Fruit fly (Drosophila melanogaster): ENCODE measurements around the gene CG16888.

The CG16888 gene

DNA sequence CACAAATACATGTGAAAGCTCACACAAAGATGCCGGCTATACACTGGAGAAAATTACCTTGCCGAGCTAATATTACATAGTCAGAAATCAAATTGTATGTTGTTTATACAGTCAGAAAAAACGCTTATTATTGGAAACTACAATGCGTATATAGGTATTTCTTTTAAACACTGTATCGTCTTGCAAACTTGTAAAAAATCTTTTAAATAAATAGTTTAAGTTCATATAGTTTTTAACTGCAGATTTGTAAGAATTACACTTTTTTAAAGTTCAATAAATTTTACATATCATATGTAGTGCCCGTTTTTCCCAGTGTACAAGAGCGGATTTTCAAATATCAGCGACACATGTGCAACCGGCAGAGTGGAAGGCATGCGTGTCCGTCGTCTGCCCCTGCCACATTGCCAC, 26.7 kb upstream of the CG16888 start (continued):
- peak; percentile 41 for TF ChIP-seq YL-1 (GFP tag; optimal IDR thresholded peaks at IDR 0.05)
- peak; percentile 63 for TF ChIP-seq BtbVII (GFP tag; optimal IDR thresholded peaks at IDR 0.05)
- peak; percentile 81 for TF ChIP-seq CG8290 (GFP tag; optimal IDR thresholded peaks at IDR 0.05)
- peak in 1 of 2 experiments; percentile 1 for TF ChIP-seq CG8290 (tag; optimal IDR thresholded peaks at IDR 0.05)
- peak; percentile 74 for TF ChIP-seq klu (GFP tag; IDR thresholded peaks at IDR 0.05)
- TF ChIP-seq Aef1 (GFP tag; IDR thresholded peaks at IDR 0.05), result peak; percentile 74
- peak; percentile 83 for TF ChIP-seq bcd (GFP tag; optimal IDR thresholded peaks at IDR 0.05)
- TF ChIP-seq lov (optimal IDR thresholded peaks at IDR 0.05), result no peak
- no peak for TF ChIP-seq lov (GFP tag; IDR thresholded peaks at IDR 0.05)
- no peak for TF ChIP-seq Bgb (GFP tag; IDR thresholded peaks at IDR 0.05; ENCODE audit: partially characterized antibody)
- peak; percentile 67 for TF ChIP-seq CG33213 (GFP tag; optimal IDR thresholded peaks at IDR 0.05)
- TF ChIP-seq sima (GFP tag; optimal IDR thresholded peaks at IDR 0.05), result no peak
- peak; percentile 63 for TF ChIP-seq CG16815 (GFP tag; optimal IDR thresholded peaks at IDR 0.05)
- TF ChIP-seq Camta (GFP tag; optimal IDR thresholded peaks at IDR 0.05), result peak; percentile 91
- peak; percentile 18 for TF ChIP-seq zf30C (GFP tag; optimal IDR thresholded peaks at IDR 0.05)
- no peak for TF ChIP-seq tna (GFP tag; IDR thresholded peaks at IDR 0.05; ENCODE audit: partially characterized antibody)
- no peak for TF ChIP-seq CG1832 (GFP tag; optimal IDR thresholded peaks at IDR 0.05)
- TF ChIP-seq tup (GFP tag; optimal IDR thresholded peaks at IDR 0.05), result peak; percentile 36
- TF ChIP-seq Dref (GFP tag; IDR thresholded peaks at IDR 0.05), result no peak
- TF ChIP-seq pros (GFP tag; optimal IDR thresholded peaks at IDR 0.05), result no peak
- TF ChIP-seq sd (tag; optimal IDR thresholded peaks at IDR 0.05), result peak; percentile 67
- no peak for TF ChIP-seq ash1 (GFP tag; optimal IDR thresholded peaks at IDR 0.05)
- peak; percentile 65 for TF ChIP-seq ind (GFP tag; optimal IDR thresholded peaks at IDR 0.05)
- TF ChIP-seq Abd-B (GFP tag; optimal IDR thresholded peaks at IDR 0.05), result peak; percentile 88
- TF ChIP-seq dati (GFP tag; IDR thresholded peaks at IDR 0.05), result no peak
- TF ChIP-seq odd (GFP tag; optimal IDR thresholded peaks at IDR 0.05), result peak; percentile 84
- TF ChIP-seq yki (optimal IDR thresholded peaks at IDR 0.05), result no peak
- peak; percentile 58 for TF ChIP-seq CG7786 (GFP tag; optimal IDR thresholded peaks at IDR 0.05)
- peak; percentile 83 for TF ChIP-seq CG6254 (GFP tag; optimal IDR thresholded peaks at IDR 0.05)
- peak; percentile 42 for TF ChIP-seq schlank (tag; optimal IDR thresholded peaks at IDR 0.05)
- TF ChIP-seq CG9876 (GFP tag; optimal IDR thresholded peaks at IDR 0.05), result no peak
- no peak for TF ChIP-seq bowl (GFP tag; IDR thresholded peaks at IDR 0.05)
- TF ChIP-seq ems (GFP tag; optimal IDR thresholded peaks at IDR 0.05), result peak; percentile 40
- no peak for TF ChIP-seq Scr (GFP tag; IDR thresholded peaks at IDR 0.05; ENCODE audit: partially characterized antibody)
- TF ChIP-seq CG13624 (GFP tag; optimal IDR thresholded peaks at IDR 0.05), result peak; percentile 75
- peak; percentile 86 for TF ChIP-seq gsb-n (tag; optimal IDR thresholded peaks at IDR 0.05)
- peak; percentile 74 for TF ChIP-seq Dek (tag; optimal IDR thresholded peaks at IDR 0.05)
- TF ChIP-seq Pdp1 (GFP tag; optimal IDR thresholded peaks at IDR 0.05), result peak; percentile 73 to 76
- peak; percentile 87 for TF ChIP-seq oc (tag; optimal IDR thresholded peaks at IDR 0.05)
- peak; percentile 68 for TF ChIP-seq crc (GFP tag; optimal IDR thresholded peaks at IDR 0.05)
- TF ChIP-seq maf-S (GFP tag; optimal IDR thresholded peaks at IDR 0.05), result peak; percentile 52
- peak; percentile 81 for TF ChIP-seq CG16863 (GFP tag; optimal IDR thresholded peaks at IDR 0.05)
- peak; percentile 47 for TF ChIP-seq repo (GFP tag; optimal IDR thresholded peaks at IDR 0.05)
- peak; percentile 95 for TF ChIP-seq CG11504 (tag; optimal IDR thresholded peaks at IDR 0.05)
- no peak for TF ChIP-seq CG17912 (GFP tag; optimal IDR thresholded peaks at IDR 0.05)
- no peak for TF ChIP-seq CG17568 (GFP tag; optimal IDR thresholded peaks at IDR 0.05)
- TF ChIP-seq kni (GFP tag; optimal IDR thresholded peaks at IDR 0.05), result no peak
- TF ChIP-seq CG14050 (GFP tag; IDR thresholded peaks at IDR 0.05), result peak; percentile 83
- TF ChIP-seq Hmx (GFP tag; optimal IDR thresholded peaks at IDR 0.05), result peak; percentile 66
- peak; percentile 29 for TF ChIP-seq CG6683 (GFP tag; optimal IDR thresholded peaks at IDR 0.05)
- TF ChIP-seq zen2 (GFP tag; IDR thresholded peaks at IDR 0.05; ENCODE audit: partially characterized antibody), result no peak
- TF ChIP-seq CG12942 (GFP tag; optimal IDR thresholded peaks at IDR 0.05), result peak; percentile 65

Data from whole organism, embryonic.